Worm (Caenorhabditis elegans) whole organism, L1 larva: ENCODE measurements around the gene gmn-1.

Experiments used
- aha-1 ChIP-seq: fragments of 150-350 bp; optimal IDR thresholded peaks from 2 replicates; lab custom pipeline; 2014; ENCODE audit warnings: missing biosample characterization, missing genetic modification characterization
- lir-3 ChIP-seq: sonication (generic microtip); optimal IDR thresholded peaks from 2 replicates; lab custom pipeline; 2016; ENCODE audit warnings: mild to moderate bottlenecking, missing genetic modification characterization, moderate library complexity, missing compliant biosample characterization; ENCODE audit not compliant: poor library complexity
- lsy-2 ChIP-seq, 2 experiments: fragments of 150-350 bp; optimal IDR thresholded peaks; 2 replicates each; lab custom pipeline; 2014; ENCODE audit warnings: missing biosample characterization in 2 of 2, missing genetic modification characterization in 2 of 2
- mdl-1 ChIP-seq, 2 experiments: fragments of 150-350 bp; optimal IDR thresholded peaks; 2 replicates each; lab custom pipeline; 2014 to 2017; ENCODE audit warnings: missing biosample characterization in 2 of 2, missing genetic modification characterization in 2 of 2, inconsistent platforms in 1 of 2
- nhr-11 ChIP-seq: fragments of 150-350 bp; optimal IDR thresholded peaks from 2 replicates; lab custom pipeline; 2014; ENCODE audit warnings: missing biosample characterization, missing genetic modification characterization
- nhr-28 ChIP-seq: fragments of 150-350 bp; optimal IDR thresholded peaks from 2 replicates; lab custom pipeline; 2014; ENCODE audit warnings: missing biosample characterization, missing genetic modification characterization
- nhr-84 ChIP-seq: sonication (generic microtip); optimal IDR thresholded peaks from 2 replicates; lab custom pipeline; 2017; ENCODE audit warnings: missing biosample characterization, missing genetic modification characterization
- pqm-1 ChIP-seq: sonication (generic microtip); optimal IDR thresholded peaks from 3 replicates; lab custom pipeline; 2017; ENCODE audit warnings: missing biosample characterization, missing genetic modification characterization
- snpc-4 ChIP-seq: fragments of 150-350 bp; optimal IDR thresholded peaks from 2 replicates; lab custom pipeline; 2014; ENCODE audit warnings: missing biosample characterization, missing genetic modification characterization
- snu-23 ChIP-seq: sonication (generic microtip); optimal IDR thresholded peaks from 2 replicates; lab custom pipeline; 2016; ENCODE audit warnings: missing genetic modification characterization, missing compliant biosample characterization
- zag-1 ChIP-seq: fragments of 150-350 bp; optimal IDR thresholded peaks from 2 replicates; lab custom pipeline; 2014; ENCODE audit warnings: missing biosample characterization, missing genetic modification characterization

DNA sequence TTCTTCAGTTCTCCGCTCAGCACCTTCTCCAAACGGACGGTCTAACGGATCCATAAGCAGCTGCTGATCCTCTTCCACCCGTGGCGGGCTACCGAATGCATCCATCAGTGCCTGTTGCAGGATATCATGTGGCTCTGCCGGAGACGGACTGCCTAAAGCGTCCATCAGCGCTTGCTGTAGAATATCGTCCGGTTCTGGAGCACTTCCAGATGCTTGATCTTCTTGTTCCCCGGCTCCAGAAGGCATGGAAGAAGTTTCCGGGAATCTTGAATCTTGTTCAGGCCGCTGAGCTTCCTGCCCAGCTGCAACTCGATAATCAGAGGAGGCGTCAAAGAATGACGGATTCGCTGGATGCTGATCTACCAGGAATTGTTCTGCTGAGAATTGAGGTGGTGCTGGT lies 19.9 kb downstream of the gmn-1 start:
- TF ChIP-seq pqm-1 (no peak), aha-1 (tag; lab: Kevin White, UChicago) (no peak), nhr-28 (tag; lab: Kevin White, UChicago) (no peak), mdl-1 (tag; optimal IDR thresholded peaks at IDR 0.05; lab: Kevin White, UChicago) (no peak), snpc-4 (no peak), lsy-2 (tag; optimal IDR thresholded peaks at IDR 0.05; lab: Kevin White, UChicago) (no peak), snu-23 (GFP tag; lab: Kevin White, UChicago) (no peak), lir-3 (no peak), nhr-11 (tag; lab: Kevin White, UChicago) (no peak), zag-1 (no peak), nhr-84 (tag; lab: Kevin White, UChicago) (no peak)
